Fruit fly (Drosophila melanogaster): ENCODE measurements around the gene Setd3.
A peak's percentile ranks its signal among the peaks of the same experiment; 100 is the strongest.

Setd3 gene

dm6 chrX:7000444-7001134, 32.0 kb upstream of the Setd3 start (continued):
- TF ChIP-seq ATbp (GFP tag; optimal IDR thresholded peaks at IDR 0.05) (no peak), CG12155 (GFP tag; optimal IDR thresholded peaks at IDR 0.05) (peak; percentile 43), CG31365 (tag; optimal IDR thresholded peaks at IDR 0.05) (no peak), nerfin-2 (GFP tag; IDR thresholded peaks at IDR 0.05; ENCODE audit: partially characterized antibody) (no peak), CG1603 (tag; optimal IDR thresholded peaks at IDR 0.05) (peak; percentile 8), twi (tag; optimal IDR thresholded peaks at IDR 0.05) (no peak), CG4424 (GFP tag; optimal IDR thresholded peaks at IDR 0.05) (no peak), eve (GFP tag; optimal IDR thresholded peaks at IDR 0.05) (peak in 1 of 2 experiments; percentile 89), lov (optimal IDR thresholded peaks at IDR 0.05) (no peak), lov (GFP tag; IDR thresholded peaks at IDR 0.05) (no peak), cato (GFP tag; optimal IDR thresholded peaks at IDR 0.05; ENCODE audit: borderline replicate concordance) (no peak), Usf (GFP tag; optimal IDR thresholded peaks at IDR 0.05) (no peak), hbn (GFP tag; IDR thresholded peaks at IDR 0.05; ENCODE audit: partially characterized antibody) (no peak), CG12769 (tag; optimal IDR thresholded peaks at IDR 0.05) (peak; percentile 45), zen (tag; optimal IDR thresholded peaks at IDR 0.05) (no peak), CG15073 (GFP tag; optimal IDR thresholded peaks at IDR 0.05) (no peak), Doc3 (GFP tag; IDR thresholded peaks at IDR 0.05; ENCODE audit: partially characterized antibody) (no peak), CG30403 (GFP tag; optimal IDR thresholded peaks at IDR 0.05) (peak; percentile 65), schlank (tag; optimal IDR thresholded peaks at IDR 0.05) (no peak), nom (GFP tag; optimal IDR thresholded peaks at IDR 0.05) (peak; percentile 24), CG6689 (GFP tag; IDR thresholded peaks at IDR 0.05) (no peak), Hmx (GFP tag; optimal IDR thresholded peaks at IDR 0.05) (no peak), CG11398 (GFP tag; optimal IDR thresholded peaks at IDR 0.05) (no peak), NfI (GFP tag; optimal IDR thresholded peaks at IDR 0.05) (no peak), gcm2 (GFP tag; optimal IDR thresholded peaks at IDR 0.05) (no peak), psq (GFP tag; optimal IDR thresholded peaks at IDR 0.05) (no peak), Drgx (GFP tag; IDR thresholded peaks at IDR 0.05) (no peak; the same call in 1 of the 2 replicates), kay (GFP tag; optimal IDR thresholded peaks at IDR 0.05) (no peak), CkIIα-i1 (GFP tag; IDR thresholded peaks at IDR 0.05) (no peak), CG3838 (GFP tag; optimal IDR thresholded peaks at IDR 0.05) (no peak), CG12071 (GFP tag; optimal IDR thresholded peaks at IDR 0.05) (no peak), CG15011 (GFP tag; optimal IDR thresholded peaks at IDR 0.05) (no peak), Sox102F (GFP tag; optimal IDR thresholded peaks at IDR 0.05) (no peak), zfh1 (GFP tag; IDR thresholded peaks at IDR 0.05) (no peak), CG13775 (GFP tag; optimal IDR thresholded peaks at IDR 0.05) (peak; percentile 66), lbe (GFP tag; optimal IDR thresholded peaks at IDR 0.05) (no peak), zfh2 (GFP tag; optimal IDR thresholded peaks at IDR 0.05) (peak; percentile 0), scrt (GFP tag; optimal IDR thresholded peaks at IDR 0.05) (no peak), Rfx (GFP tag; IDR thresholded peaks at IDR 0.05) (no peak), C15 (GFP tag; IDR thresholded peaks at IDR 0.05) (no peak), Nf-YC (tag; optimal IDR thresholded peaks at IDR 0.05) (no peak), Xbp1 (GFP tag; optimal IDR thresholded peaks at IDR 0.05) (no peak), Myb (GFP tag; optimal IDR thresholded peaks at IDR 0.05) (no peak), CG3726 (GFP tag; IDR thresholded peaks at IDR 0.05) (no peak), Ptx1 (GFP tag; IDR thresholded peaks at IDR 0.05) (0 out of 2 replicates have a peak, but pooled peaks have one; percentile 51), crp (GFP tag; optimal IDR thresholded peaks at IDR 0.05) (no peak), Hr78 (GFP tag; optimal IDR thresholded peaks at IDR 0.05) (peak in 1 of 2 experiments; percentile 12), sna (GFP tag; IDR thresholded peaks at IDR 0.05; ENCODE audit: partially characterized antibody) (no peak), tup (GFP tag; optimal IDR thresholded peaks at IDR 0.05) (no peak)
